Worm (Caenorhabditis elegans): Measurements from ENCODE around the gene T15B12.2.

T15B12.2 gene

DNA sequence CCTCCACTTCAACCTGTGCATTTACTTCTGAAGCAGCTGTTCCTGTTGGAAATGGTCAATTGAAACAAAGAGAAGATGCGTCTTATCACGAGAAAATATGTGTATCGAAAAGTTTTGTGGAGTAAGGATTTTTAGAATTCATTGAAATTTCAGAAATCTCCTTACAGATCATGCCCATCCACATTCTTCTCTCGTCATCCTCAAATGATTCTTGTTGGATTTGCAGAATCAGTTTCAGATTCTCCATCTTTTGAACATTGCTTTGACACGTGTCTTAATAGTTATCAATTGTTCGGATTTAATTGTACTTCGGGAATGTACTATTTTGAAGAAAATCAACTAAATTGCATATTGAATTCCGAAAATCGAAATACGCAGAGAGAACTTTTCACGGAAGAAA is 2.4 kb upstream of the T15B12.2 start:
- TF ChIP-seq unc-62 (GFP tag; optimal IDR thresholded peaks at IDR 0.05): no peak

ce11 chrIII:5294867-5295266 is 6.8 kb downstream of the T15B12.2 start:
- TF ChIP-seq unc-62 (GFP tag; optimal IDR thresholded peaks at IDR 0.05): no peak

DNA sequence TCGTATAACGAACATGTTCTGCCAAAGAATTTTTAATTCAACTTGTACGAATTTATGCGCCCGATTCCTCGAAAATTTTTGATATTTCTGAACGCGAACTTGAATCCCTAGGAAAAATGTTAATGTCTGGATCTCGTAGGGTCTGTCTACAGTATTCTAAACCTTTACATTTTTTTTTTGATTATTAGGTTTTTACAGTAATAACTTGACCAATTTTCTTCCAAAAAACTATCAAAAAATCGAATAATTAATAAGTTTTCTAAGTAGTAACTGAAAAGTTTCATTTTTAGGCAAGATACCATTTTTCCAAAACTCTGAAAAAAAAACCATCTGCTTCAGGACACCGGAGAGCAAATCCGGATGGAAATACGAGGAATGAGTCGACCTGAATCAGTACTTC is 7.4 kb downstream of the T15B12.2 start:
- TF ChIP-seq unc-62 (GFP tag; optimal IDR thresholded peaks at IDR 0.05): no peak

DNA sequence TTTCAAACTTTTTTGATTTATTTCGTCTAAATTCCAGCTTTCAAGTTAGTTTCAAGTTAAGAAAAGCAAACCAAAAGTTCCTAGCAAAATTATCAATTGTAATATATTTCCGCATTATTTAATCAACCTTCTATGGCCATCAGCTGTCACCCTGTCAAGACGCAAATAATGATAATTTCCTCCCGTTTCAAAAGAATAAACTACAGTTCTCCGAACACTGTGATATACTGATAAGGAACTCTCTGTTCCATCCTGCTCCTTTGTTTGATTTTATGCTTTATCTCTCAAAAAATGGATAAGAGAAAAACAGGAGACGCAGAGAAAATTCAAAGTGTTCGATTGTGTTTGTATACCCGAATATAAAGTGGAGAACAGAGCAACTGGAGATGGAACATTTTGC is 10.4 kb downstream of the T15B12.2 start:
- TF ChIP-seq unc-62 (GFP tag; optimal IDR thresholded peaks at IDR 0.05): no peak

- TF ChIP-seq unc-62 (GFP tag; optimal IDR thresholded peaks at IDR 0.05): no peak
Observed at ce11 chrIII:5290230-5290629, 11.5 kb downstream of the T15B12.2 start.

ce11 chrIII:5287877-5288276 is 13.8 kb downstream of the T15B12.2 start, which contains the start of gene T15B12.1:
Gene T15B12.1, plus strand, starts transcription at chrIII:5288177.
- TF ChIP-seq unc-62 (GFP tag; optimal IDR thresholded peaks at IDR 0.05): no peak

ce11 chrIII:5286205-5286604 is 15.5 kb downstream of the T15B12.2 start, which contains the start of gene ZC395.11:
Gene ZC395.11, minus strand, starts transcription at chrIII:5286305.
- TF ChIP-seq unc-62 (GFP tag; optimal IDR thresholded peaks at IDR 0.05): no peak

- TF ChIP-seq unc-62 (GFP tag; optimal IDR thresholded peaks at IDR 0.05): no peak
Observed at ce11 chrIII:5285484-5285883, 16.2 kb downstream of the T15B12.2 start.

- TF ChIP-seq unc-62 (GFP tag; optimal IDR thresholded peaks at IDR 0.05): no peak
Observed at ce11 chrIII:5280228-5280627, 21.5 kb downstream of the T15B12.2 start.

- TF ChIP-seq unc-62 (GFP tag; optimal IDR thresholded peaks at IDR 0.05): no peak
Observed at ce11 chrIII:5277740-5278139, 23.9 kb downstream of the T15B12.2 start, which contains the start of gene clk-1. Gene clk-1, plus strand, starts transcription at chrIII:5277894.

ce11 chrIII:5274715-5275355 is 26.9 kb downstream of the T15B12.2 start, which contains the start of the genes daf-41 and toc-1:
Gene daf-41, minus strand, starts transcription at chrIII:5274765.
Gene toc-1, plus strand, starts transcription at chrIII:5275251.
- no peak for TF ChIP-seq unc-62 (GFP tag; optimal IDR thresholded peaks at IDR 0.05)

DNA sequence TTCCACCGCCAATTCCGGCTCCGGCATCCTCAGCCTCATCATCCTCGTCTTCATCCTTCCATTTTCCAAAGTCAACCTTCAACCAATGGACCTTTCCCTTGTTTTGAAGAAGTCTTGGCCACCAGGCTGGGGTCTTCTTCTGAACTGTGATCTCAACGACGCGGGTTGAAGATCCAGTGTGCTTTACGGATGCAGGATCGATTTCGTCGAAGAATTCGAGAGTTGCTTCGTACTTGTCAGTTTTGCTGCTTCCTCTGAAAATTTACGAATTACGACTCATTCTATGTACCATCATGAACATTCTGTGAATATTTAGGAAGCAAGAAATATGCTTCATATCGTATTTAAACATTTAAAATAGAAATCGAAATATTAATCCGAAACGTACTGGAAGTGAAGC is 27.4 kb downstream of the T15B12.2 start:
- TF ChIP-seq unc-62 (GFP tag; optimal IDR thresholded peaks at IDR 0.05): no peak

DNA sequence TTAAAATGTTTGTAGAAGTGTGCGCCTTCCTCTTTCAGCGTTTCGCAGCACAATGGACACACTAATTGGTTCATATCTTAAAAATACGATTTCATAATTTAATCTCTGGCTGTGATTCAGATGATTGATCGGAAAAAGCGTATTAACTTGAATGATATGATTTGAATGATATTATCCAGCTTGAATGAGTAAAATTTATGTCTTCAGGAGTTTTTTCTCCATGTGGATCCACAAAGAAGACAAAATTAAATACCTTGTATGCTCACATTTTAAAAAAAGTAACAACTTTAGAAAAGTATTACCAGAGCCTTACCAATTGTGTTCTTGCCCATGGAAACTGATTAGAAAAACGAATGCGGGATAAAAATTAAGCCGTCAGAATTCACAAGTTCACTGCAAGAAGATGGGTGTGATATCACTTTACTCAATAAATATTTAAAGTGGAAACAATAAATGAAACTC is 28.3 kb downstream of the T15B12.2 start, which contains the start of gene ztf-8:
TSS of gene ztf-8 (minus strand) at position 76 of the 462 bp plus-strand sequence.
- TF ChIP-seq unc-62 (GFP tag; optimal IDR thresholded peaks at IDR 0.05): no peak

ce11 chrIII:5269814-5270213 is 31.9 kb downstream of the T15B12.2 start, which contains the start of gene ZC395.4:
Gene ZC395.4, plus strand, starts transcription at chrIII:5270114.
- no peak for TF ChIP-seq unc-62 (GFP tag; optimal IDR thresholded peaks at IDR 0.05)

- TF ChIP-seq unc-62 (GFP tag; optimal IDR thresholded peaks at IDR 0.05): no peak
Observed at ce11 chrIII:5268486-5268885, 33.2 kb downstream of the T15B12.2 start.

DNA sequence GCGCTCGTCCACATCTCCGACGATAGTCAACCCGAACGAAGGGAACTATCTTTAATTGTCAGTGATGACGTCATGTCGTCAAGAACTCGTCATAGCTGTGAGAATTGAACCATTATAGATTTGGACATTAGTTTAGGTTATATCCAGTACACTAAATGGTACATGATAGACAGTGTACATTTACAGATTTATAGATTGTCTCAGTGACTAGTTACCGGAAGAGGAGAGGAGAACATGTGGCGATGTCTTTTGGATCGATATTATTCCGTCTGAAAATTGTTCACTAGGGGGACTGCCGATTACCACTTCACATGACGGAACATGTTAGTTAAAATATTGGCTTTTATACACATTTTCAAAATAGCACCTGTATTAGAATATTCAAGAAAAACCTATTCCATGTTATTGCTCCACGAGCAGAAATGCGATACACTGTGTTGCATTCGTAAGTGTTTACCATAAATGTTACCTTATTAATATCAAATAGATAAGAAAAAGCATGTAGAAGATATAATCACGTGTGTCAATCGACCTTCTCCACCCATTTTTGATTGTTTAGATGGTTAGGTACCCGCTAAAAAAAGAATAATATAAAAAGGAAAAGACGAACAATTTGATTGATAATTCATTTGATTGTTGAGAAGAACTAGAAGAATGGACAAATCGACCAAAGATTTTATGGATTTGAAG is 34.3 kb downstream of the T15B12.2 start, which contains the start of gene ZC395.5:
TSS of gene ZC395.5 (plus strand) at position 632 of the 690 bp plus-strand sequence.
- TF ChIP-seq unc-62 (GFP tag; optimal IDR thresholded peaks at IDR 0.05): no peak

DNA sequence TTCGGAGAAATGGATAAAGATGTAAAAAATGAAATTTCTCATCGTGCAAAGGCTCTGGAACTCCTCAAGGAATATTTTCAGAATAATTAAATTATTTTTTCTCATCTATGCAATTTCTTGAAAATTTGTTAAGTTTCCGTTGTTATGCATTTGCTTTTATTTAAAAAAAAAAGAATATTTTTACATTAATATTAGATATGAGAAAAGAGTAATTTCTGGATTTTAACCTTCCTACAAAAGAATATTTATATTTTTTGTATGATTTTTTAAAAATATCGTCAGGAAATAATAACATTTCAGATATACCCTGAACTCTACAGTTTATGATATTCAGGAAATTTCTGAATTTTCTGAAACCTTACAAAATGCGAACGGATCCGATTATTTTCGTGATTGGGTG is 36.9 kb downstream of the T15B12.2 start, which contains the start of gene gro-1:
TSS of gene gro-1 (plus strand) at position 301 of the 400 bp plus-strand sequence.
- no peak for TF ChIP-seq unc-62 (GFP tag; optimal IDR thresholded peaks at IDR 0.05)

All from whole organism, dauer.